Fruit fly (Drosophila melanogaster): ENCODE data around the gene CG8838.
A peak's percentile ranks its signal among the peaks of the same experiment; 100 is the strongest.

CG8838 gene

DNA sequence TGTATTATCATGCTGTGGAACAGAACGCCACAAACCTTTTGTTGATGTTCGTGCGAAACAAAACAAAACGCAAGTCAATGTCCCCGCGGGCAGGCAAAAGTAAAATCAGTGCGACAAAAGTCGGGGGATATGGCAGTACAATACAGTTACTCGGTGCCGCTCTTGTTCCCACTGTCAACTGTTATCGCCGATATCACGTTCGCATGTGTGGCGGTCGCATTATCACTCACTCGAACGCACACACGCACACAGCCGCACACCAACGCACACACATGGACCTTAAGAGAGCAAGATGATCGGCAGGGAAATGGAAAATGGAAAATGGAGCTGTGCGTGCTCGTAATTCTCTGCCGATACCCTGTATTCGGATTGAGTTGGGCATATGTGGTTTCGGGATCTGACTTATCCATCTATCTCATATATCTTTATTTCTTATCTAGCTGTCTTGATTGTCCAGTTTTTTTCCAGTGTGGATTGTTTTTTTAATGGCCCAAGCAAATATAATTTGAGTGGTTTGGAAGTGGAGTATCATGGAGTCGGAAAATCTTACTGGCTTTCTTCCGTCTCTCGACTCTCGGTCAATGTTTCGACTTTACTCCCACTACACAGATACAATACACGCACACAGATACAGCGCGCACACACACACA, 18.8 kb upstream of the CG8838 start (continued):
- TF ChIP-seq pan (optimal IDR thresholded peaks at IDR 0.05): no peak
- peak in 1 of 2 experiments; percentile 71 for TF ChIP-seq pan (GFP tag; optimal IDR thresholded peaks at IDR 0.05 in 1 of 2, IDR thresholded peaks at IDR 0.05 in 1 of 2)
- TF ChIP-seq TFAM (GFP tag; optimal IDR thresholded peaks at IDR 0.05): peak; percentile 28
- TF ChIP-seq Blimp-1 (GFP tag; optimal IDR thresholded peaks at IDR 0.05): peak; percentile 90
- peak; percentile 79 for TF ChIP-seq CG11398 (GFP tag; optimal IDR thresholded peaks at IDR 0.05)
- peak; percentile 24 for TF ChIP-seq Sry-β (GFP tag; optimal IDR thresholded peaks at IDR 0.05)
- TF ChIP-seq CG2678 (tag; optimal IDR thresholded peaks at IDR 0.05): peak; percentile 79
- no peak for TF ChIP-seq Lpt (GFP tag; optimal IDR thresholded peaks at IDR 0.05)
- TF ChIP-seq ssp (GFP tag; IDR thresholded peaks at IDR 0.05): peak; percentile 73
- TF ChIP-seq HHEX (GFP tag; optimal IDR thresholded peaks at IDR 0.05): peak; percentile 68
- peak; percentile 88 for TF ChIP-seq ara (GFP tag; IDR thresholded peaks at IDR 0.05)
- no peak for TF ChIP-seq Bgb (GFP tag; IDR thresholded peaks at IDR 0.05; ENCODE audit: partially characterized antibody)
- no peak for TF ChIP-seq CG7745 (tag; optimal IDR thresholded peaks at IDR 0.05)
- peak; percentile 68 for TF ChIP-seq CG13424 (tag; optimal IDR thresholded peaks at IDR 0.05)
- no peak for TF ChIP-seq CG6683 (GFP tag; optimal IDR thresholded peaks at IDR 0.05)
- no peak for TF ChIP-seq zen2 (GFP tag; IDR thresholded peaks at IDR 0.05; ENCODE audit: partially characterized antibody)
- no peak for TF ChIP-seq gsb (GFP tag; IDR thresholded peaks at IDR 0.05)
- TF ChIP-seq Hand (GFP tag; optimal IDR thresholded peaks at IDR 0.05): no peak
- peak; percentile 98 for TF ChIP-seq sens (GFP tag)
- TF ChIP-seq Stat92E (GFP tag; optimal IDR thresholded peaks at IDR 0.05): peak in 1 of 3 experiments; percentile 50
- TF ChIP-seq jumu (GFP tag; optimal IDR thresholded peaks at IDR 0.05): peak; percentile 88
- peak; percentile 76 for TF ChIP-seq btn (GFP tag; optimal IDR thresholded peaks at IDR 0.05)
- no peak for TF ChIP-seq ftz-f1 (GFP tag; optimal IDR thresholded peaks at IDR 0.05)
- peak; percentile 87 for TF ChIP-seq CG16863 (GFP tag; optimal IDR thresholded peaks at IDR 0.05)
- no peak for TF ChIP-seq Hr78 (GFP tag; optimal IDR thresholded peaks at IDR 0.05)
- TF ChIP-seq Dad (GFP tag; optimal IDR thresholded peaks at IDR 0.05): peak; percentile 56
- peak; percentile 67 for TF ChIP-seq gt (GFP tag; IDR thresholded peaks at IDR 0.05)
- peak; percentile 73 for TF ChIP-seq CoRest (tag; optimal IDR thresholded peaks at IDR 0.05)
- TF ChIP-seq HmgD (GFP tag; optimal IDR thresholded peaks at IDR 0.05): peak; percentile 70
- no peak for TF ChIP-seq ash1 (GFP tag; optimal IDR thresholded peaks at IDR 0.05)
- no peak for TF ChIP-seq seq (GFP tag; IDR thresholded peaks at IDR 0.05)
- TF ChIP-seq CG7357 (GFP tag; IDR thresholded peaks at IDR 0.05): peak; percentile 61; the same call in 1 of the 3 replicates
- TF ChIP-seq grau (tag; optimal IDR thresholded peaks at IDR 0.05): no peak
- TF ChIP-seq CG31441 (GFP tag; IDR thresholded peaks at IDR 0.05): peak; percentile 84
- peak; percentile 86 for TF ChIP-seq CG1529 (GFP tag; optimal IDR thresholded peaks at IDR 0.05)
- TF ChIP-seq chif (GFP tag; optimal IDR thresholded peaks at IDR 0.05): peak; percentile 90 to 93
- TF ChIP-seq tgo (GFP tag; IDR thresholded peaks at IDR 0.05): peak; percentile 65
- TF ChIP-seq Deaf1 (tag; optimal IDR thresholded peaks at IDR 0.05): no peak
- TF ChIP-seq CG9727 (GFP tag; optimal IDR thresholded peaks at IDR 0.05): peak; percentile 52
- peak; percentile 87 for TF ChIP-seq Optix (GFP tag; IDR thresholded peaks at IDR 0.05)
- TF ChIP-seq CG34422 (GFP tag; IDR thresholded peaks at IDR 0.05): peak; percentile 82; the same call in 2 of the 3 replicates
- TF ChIP-seq Six4 (GFP tag; optimal IDR thresholded peaks at IDR 0.05): peak; percentile 89
- TF ChIP-seq fd3F (GFP tag; optimal IDR thresholded peaks at IDR 0.05): no peak
- no peak for TF ChIP-seq Poxn (GFP tag; IDR thresholded peaks at IDR 0.05)
- no peak for TF ChIP-seq Dip3 (GFP tag; optimal IDR thresholded peaks at IDR 0.05)
- TF ChIP-seq CG3281 (GFP tag; optimal IDR thresholded peaks at IDR 0.05): no peak
- no peak for TF ChIP-seq GATAe (GFP tag; conservative IDR thresholded peaks at IDR 0.05)
- no peak for TF ChIP-seq CG13624 (GFP tag; optimal IDR thresholded peaks at IDR 0.05)
- peak; percentile 66; the same call in 1 of the 2 replicates for TF ChIP-seq ro (GFP tag; IDR thresholded peaks at IDR 0.05)
- TF ChIP-seq Oli (tag; optimal IDR thresholded peaks at IDR 0.05): peak; percentile 74

All from whole organism, embryonic.